Worm (Caenorhabditis elegans): Measurements from ENCODE around the gene srlf-5.

DNA sequence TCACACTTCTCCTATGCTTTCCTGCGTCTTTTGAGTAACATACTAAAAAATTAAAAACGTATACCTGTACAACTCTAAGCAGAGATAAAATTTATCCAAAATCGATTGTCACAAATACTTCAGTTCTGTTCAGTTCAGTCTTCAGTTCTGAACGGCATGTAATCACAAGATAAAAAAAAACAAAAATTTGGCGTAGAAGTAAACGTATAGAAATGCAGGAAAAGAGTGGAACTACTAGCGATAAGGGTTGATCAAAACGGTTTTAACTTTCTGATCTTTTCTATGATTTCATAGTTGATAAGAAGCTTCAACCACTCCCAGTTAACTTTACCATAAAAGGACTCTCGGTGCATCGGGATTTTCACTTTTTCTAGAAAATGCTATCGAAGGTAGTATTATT is 38.5 kb upstream of the srlf-5 start, which contains the start of gene dod-22:
- TF ChIP-seq ztf-18 (tag; optimal IDR thresholded peaks at IDR 0.05): no peak
- no peak for TF ChIP-seq sea-2 (GFP tag; IDR thresholded peaks at IDR 0.05)
- no peak for TF ChIP-seq akir-1 (GFP tag; optimal IDR thresholded peaks at IDR 0.05)
- no peak for TF ChIP-seq rpc-1 (optimal IDR thresholded peaks at IDR 0.05)
- no peak for TF ChIP-seq rpc-1 (tag; optimal IDR thresholded peaks at IDR 0.05)

Data from whole organism, young adult.